Worm (Caenorhabditis elegans): Measurements from ENCODE around the gene Y54G2A.10.

DNA sequence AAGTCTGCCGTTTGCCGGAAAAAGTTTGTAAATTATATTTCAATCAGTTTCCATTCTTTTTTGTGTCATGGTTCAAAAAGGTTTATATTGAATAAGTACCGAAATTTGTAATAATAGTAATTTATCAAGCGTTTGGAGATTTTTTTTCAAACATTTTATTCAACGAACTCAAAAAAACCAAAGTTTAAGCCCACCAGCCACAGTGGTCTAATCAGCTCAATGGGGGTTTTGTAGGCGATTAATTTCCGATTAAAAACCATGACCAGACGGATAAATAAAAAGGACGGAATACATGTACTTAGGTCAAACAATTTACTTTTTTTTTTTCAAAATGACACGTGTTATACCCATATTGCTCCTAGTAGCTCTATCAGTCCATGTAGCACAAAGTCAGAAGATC, at the start of gene Y54G2A.10:
- TF ChIP-seq nhr-67 (tag; optimal IDR thresholded peaks at IDR 0.05) (no peak), nhr-237 (tag; optimal IDR thresholded peaks at IDR 0.05) (no peak), pqm-1 (tag; optimal IDR thresholded peaks at IDR 0.05) (no peak), ztf-11 (tag; optimal IDR thresholded peaks at IDR 0.05) (no peak), tbx-2 (tag; optimal IDR thresholded peaks at IDR 0.05) (no peak), skn-1 (tag; optimal IDR thresholded peaks at IDR 0.05) (no peak), nhr-76 (tag; optimal IDR thresholded peaks at IDR 0.05) (no peak), unc-39 (tag; optimal IDR thresholded peaks at IDR 0.05) (no peak), elt-1 (tag; optimal IDR thresholded peaks at IDR 0.05) (no peak), fkh-10 (GFP tag; optimal IDR thresholded peaks at IDR 0.05) (no peak), snpc-4 (tag; optimal IDR thresholded peaks at IDR 0.05) (no peak), nhr-77 (tag; optimal IDR thresholded peaks at IDR 0.05) (no peak), ama-1 (optimal IDR thresholded peaks at IDR 0.05) (no peak), jun-1 (tag; optimal IDR thresholded peaks at IDR 0.05) (no peak)

Data from whole organism, L3 larva.